Fruit fly (Drosophila melanogaster) whole organism, adult: ENCODE data around the gene Hsp68.

Experiments used
- CG11617 ChIP-seq: fragments of 200-800 bp; sonication (Bioruptor generic); optimal IDR thresholded peaks from 2 replicates; lab custom pipeline; 2017; ENCODE audit warnings: mild to moderate bottlenecking, missing biosample characterization, missing genetic modification reagents, missing genetic modification characterization
- CG12768 ChIP-seq: fragments of 200-800 bp; sonication (Bioruptor generic); optimal IDR thresholded peaks from 2 replicates; lab custom pipeline; 2017; ENCODE audit warnings: missing biosample characterization, missing genetic modification characterization, mild to moderate bottlenecking, moderate library complexity, missing genetic modification reagents
- CG14711 ChIP-seq: fragments of 200-800 bp; sonication (Bioruptor generic); optimal IDR thresholded peaks from 2 replicates; lab custom pipeline; 2018; ENCODE audit warnings: missing biosample characterization, mild to moderate bottlenecking, missing genetic modification characterization, moderate library complexity
- CG1620 ChIP-seq: fragments of 200-800 bp; sonication (Bioruptor generic); optimal IDR thresholded peaks from 2 replicates; lab custom pipeline; 2016; ENCODE audit warnings: missing biosample characterization, missing genetic modification characterization
- CG33017 ChIP-seq: fragments of 200-800 bp; sonication (Bioruptor generic); optimal IDR thresholded peaks from 2 replicates; lab custom pipeline; 2018; ENCODE audit warnings: missing biosample characterization, mild to moderate bottlenecking, missing genetic modification characterization, moderate library complexity
- CG5204 ChIP-seq: fragments of 200-800 bp; sonication (Bioruptor generic); optimal IDR thresholded peaks from 2 replicates; lab custom pipeline; 2016; ENCODE audit warnings: missing biosample characterization, missing genetic modification characterization
- CG7045 ChIP-seq: fragments of 200-800 bp; sonication (Bioruptor generic); optimal IDR thresholded peaks from 2 replicates; lab custom pipeline; 2017; ENCODE audit warnings: missing biosample characterization, mild to moderate bottlenecking, missing genetic modification characterization
- CG7101 ChIP-seq: fragments of 200-800 bp; sonication (Bioruptor generic); optimal IDR thresholded peaks from 2 replicates; lab custom pipeline; 2018; ENCODE audit warnings: missing biosample characterization, mild to moderate bottlenecking, missing genetic modification characterization, moderate library complexity
- Clk ChIP-seq: fragments of 200-800 bp; sonication (Bioruptor generic); optimal IDR thresholded peaks from 2 replicates; lab custom pipeline; 2017; ENCODE audit warnings: missing biosample characterization, missing genetic modification characterization
- Crg-1 ChIP-seq: fragments of 200-800 bp; sonication (Bioruptor generic); optimal IDR thresholded peaks from 2 replicates; lab custom pipeline; 2016; ENCODE audit warnings: missing biosample characterization, missing genetic modification characterization
- Hr96 ChIP-seq: fragments of 200-800 bp; sonication (Bioruptor generic); optimal IDR thresholded peaks from 2 replicates; lab custom pipeline; 2016; ENCODE audit warnings: missing biosample characterization, missing genetic modification characterization
- Mnt ChIP-seq: fragments of 200-800 bp; sonication (Bioruptor generic); optimal IDR thresholded peaks from 2 replicates; lab custom pipeline; 2016; ENCODE audit warnings: missing biosample characterization, mild to moderate bottlenecking, missing genetic modification characterization
- bab1 ChIP-seq: fragments of 200-800 bp; sonication (Bioruptor generic); optimal IDR thresholded peaks from 3 replicates; lab custom pipeline; 2019; ENCODE audit warnings: missing biosample characterization, mild to moderate bottlenecking, missing genetic modification characterization, moderate library complexity
- cic ChIP-seq: fragments of 200-800 bp; sonication (Bioruptor generic); optimal IDR thresholded peaks from 2 replicates; lab custom pipeline; 2017; ENCODE audit warnings: missing biosample characterization, mild to moderate bottlenecking, missing genetic modification characterization, moderate library complexity
- cnc ChIP-seq, 2 experiments: fragments of >200 bp; optimal IDR thresholded peaks; 2 replicates each; lab custom pipeline; 2017
- kay ChIP-seq: fragments of 200-800 bp; sonication (Bioruptor generic); peaks from one replicate; lab custom pipeline; 2016; ENCODE audit warnings: missing biosample characterization, missing genetic modification characterization, borderline replicate concordance
- ovo ChIP-seq: fragments of 200-800 bp; sonication (Bioruptor generic); optimal IDR thresholded peaks from 2 replicates; lab custom pipeline; 2016; ENCODE audit warnings: missing biosample characterization, missing genetic modification characterization
- pad ChIP-seq: fragments of 200-800 bp; sonication (Bioruptor generic); optimal IDR thresholded peaks from 3 replicates; lab custom pipeline; 2017; ENCODE audit warnings: missing biosample characterization, missing genetic modification characterization, mild to moderate bottlenecking, moderate library complexity, missing genetic modification reagents
- tj ChIP-seq: fragments of 200-800 bp; sonication (Bioruptor generic); optimal IDR thresholded peaks from 3 replicates; lab custom pipeline; 2017; ENCODE audit warnings: missing biosample characterization, mild to moderate bottlenecking, missing genetic modification characterization, moderate library complexity
- toe ChIP-seq: fragments of 200-800 bp; sonication (Bioruptor generic); optimal IDR thresholded peaks from 2 replicates; lab custom pipeline; 2016; ENCODE audit warnings: missing biosample characterization, missing genetic modification characterization

Gene Hsp68

DNA sequence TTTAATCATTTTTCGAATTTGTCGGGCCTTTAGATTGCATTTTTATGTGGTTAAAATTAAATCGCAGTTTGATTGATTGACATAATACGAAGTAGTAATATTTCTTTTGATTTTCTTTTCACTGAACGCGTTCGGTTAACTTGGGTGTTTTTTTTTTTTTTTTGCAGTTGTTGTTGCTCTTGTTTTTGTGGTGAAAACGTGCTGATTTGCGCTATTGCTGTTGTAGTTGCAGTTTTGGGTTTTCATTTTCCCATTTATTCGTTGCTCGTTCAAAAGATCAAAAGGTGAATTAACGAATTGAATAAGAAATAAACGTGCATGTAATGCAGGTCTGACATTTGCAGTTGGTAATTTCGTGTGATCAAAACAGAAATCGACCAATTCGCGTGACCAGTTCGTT lies 44.3 kb upstream of the Hsp68 start:
- no peak for TF ChIP-seq cnc (optimal IDR thresholded peaks at IDR 0.05; lab: Kevin White, UChicago)
- TF ChIP-seq CG11617 (GFP tag; lab: Kevin White, UChicago) = no peak
- TF ChIP-seq CG14711 (tag; lab: Kevin White, UChicago) = no peak
- TF ChIP-seq CG7101 (tag; lab: Kevin White, UChicago) = no peak
- TF ChIP-seq Hr96 (GFP tag; lab: Kevin White, UChicago) = no peak
- peak; percentile 71 for TF ChIP-seq tj (GFP tag; lab: Kevin White, UChicago)
- TF ChIP-seq cic (GFP tag; lab: Kevin White, UChicago) = no peak
- TF ChIP-seq CG12768 (GFP tag; lab: Kevin White, UChicago) = no peak

DNA sequence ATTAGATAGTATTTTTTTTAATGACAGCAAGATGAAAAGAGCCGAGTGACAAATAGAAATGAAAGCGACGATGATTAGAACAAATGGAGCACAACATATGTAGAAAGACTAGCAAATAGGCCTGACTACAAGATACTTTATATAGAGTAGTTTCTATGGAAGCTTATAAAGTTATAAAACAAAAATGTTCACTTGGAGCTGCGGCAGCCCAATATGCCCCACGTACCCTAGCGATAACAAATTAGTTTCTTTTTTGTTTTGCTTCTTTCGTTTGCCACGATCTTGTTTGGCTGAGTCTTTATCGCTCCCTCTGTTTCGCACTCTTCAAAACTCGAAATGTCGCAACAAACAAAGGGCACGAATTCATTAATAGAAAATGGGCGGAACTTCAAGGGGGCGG lies 43.6 kb upstream of the Hsp68 start:
- no peak for TF ChIP-seq Clk (GFP tag; lab: Kevin White, UChicago)

DNA sequence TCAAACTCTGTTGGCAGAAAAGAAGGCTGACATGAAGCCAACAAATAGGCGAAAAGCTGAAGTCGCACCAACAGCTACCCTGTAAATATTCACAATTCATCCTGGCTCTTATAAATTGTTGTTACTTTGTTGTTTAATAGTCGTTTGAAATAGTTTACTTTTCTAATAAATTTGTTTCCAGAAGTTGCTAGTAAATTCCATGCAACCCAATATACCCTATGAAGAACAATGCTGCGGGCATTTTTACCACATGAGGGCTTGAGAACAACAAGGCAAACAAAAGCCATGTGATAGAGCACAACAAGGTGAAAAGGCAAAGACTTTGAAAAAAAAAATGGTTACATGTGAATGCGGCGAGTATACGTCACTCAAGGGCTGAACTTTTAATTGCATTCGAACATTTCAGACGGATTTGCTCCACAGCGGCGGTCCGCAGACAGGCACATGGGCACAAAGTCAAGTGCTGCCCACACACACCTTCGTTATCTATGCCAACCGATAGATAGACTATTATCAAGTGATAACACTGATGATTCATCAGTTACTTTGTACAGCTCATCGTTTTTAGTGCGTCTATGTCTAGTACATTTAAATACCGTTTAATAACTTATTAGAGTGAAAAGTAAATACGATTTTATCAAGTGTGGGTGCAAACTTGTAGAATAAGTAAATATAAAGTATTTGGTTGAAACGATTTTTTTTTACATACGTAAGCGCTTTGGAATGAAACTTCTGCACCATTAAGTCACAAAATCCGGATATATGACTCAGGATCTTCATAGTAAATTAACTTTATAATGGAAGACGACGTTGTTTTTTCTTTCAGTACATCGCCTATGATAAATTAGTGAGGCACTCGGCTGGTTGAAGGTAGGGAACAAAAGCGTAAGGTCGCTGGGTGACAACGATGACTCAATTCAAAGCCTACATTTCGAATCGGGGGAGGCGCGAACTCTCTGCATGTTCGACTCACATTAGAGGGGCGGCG lies 42.2 kb upstream of the Hsp68 start:
- TF ChIP-seq CG14711 (tag; lab: Kevin White, UChicago) (peak; percentile 61), CG7045 (GFP tag; lab: Kevin White, UChicago) (no peak), toe (GFP tag; lab: Kevin White, UChicago) (no peak), cic (GFP tag; lab: Kevin White, UChicago) (peak; percentile 36), CG33017 (tag; lab: Kevin White, UChicago) (peak; percentile 61), CG11617 (GFP tag; lab: Kevin White, UChicago) (peak; percentile 47), ovo (no peak), Clk (GFP tag; lab: Kevin White, UChicago) (no peak), Hr96 (GFP tag; lab: Kevin White, UChicago) (no peak), CG7101 (tag; lab: Kevin White, UChicago) (peak; percentile 58), CG5204 (GFP tag; lab: Kevin White, UChicago) (peak; percentile 10), pad (GFP tag; lab: Kevin White, UChicago) (no peak), Crg-1 (no peak), kay (GFP tag; lab: Kevin White, UChicago) (peak; percentile 82), Mnt (peak; percentile 43), tj (GFP tag; lab: Kevin White, UChicago) (no peak), bab1 (no peak), cnc (optimal IDR thresholded peaks at IDR 0.05; lab: Kevin White, UChicago) (no peak), CG12768 (GFP tag; lab: Kevin White, UChicago) (peak; percentile 2)

DNA sequence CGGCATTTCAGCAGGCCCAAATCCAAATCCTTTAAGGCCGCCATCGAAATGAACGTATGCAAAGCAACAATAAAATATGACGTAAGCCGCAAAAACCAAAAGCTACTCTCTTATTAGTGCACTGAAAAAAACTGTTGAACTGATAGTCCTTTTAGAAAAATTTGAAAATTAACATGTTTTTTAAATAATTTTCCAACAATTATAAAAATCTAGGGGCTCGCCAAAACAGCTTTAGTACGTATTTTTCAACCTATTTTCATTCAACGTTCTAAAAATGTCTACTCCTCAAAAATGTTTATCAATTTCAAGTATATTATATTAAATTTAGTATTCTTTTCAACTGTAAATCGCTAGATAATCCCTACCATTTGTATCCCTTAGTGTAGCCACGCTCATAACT lies 36.3 kb upstream of the Hsp68 start:
- no peak for TF ChIP-seq CG12768 (GFP tag; lab: Kevin White, UChicago)
- no peak for TF ChIP-seq Crg-1
- TF ChIP-seq Clk (GFP tag; lab: Kevin White, UChicago) = no peak
- TF ChIP-seq Hr96 (GFP tag; lab: Kevin White, UChicago) = no peak
- no peak for TF ChIP-seq bab1
- TF ChIP-seq cic (GFP tag; lab: Kevin White, UChicago) = no peak
- no peak for TF ChIP-seq CG33017 (tag; lab: Kevin White, UChicago)
- TF ChIP-seq tj (GFP tag; lab: Kevin White, UChicago) = no peak
- no peak for TF ChIP-seq Mnt
- TF ChIP-seq CG7101 (tag; lab: Kevin White, UChicago) = no peak
- TF ChIP-seq CG11617 (GFP tag; lab: Kevin White, UChicago) = no peak
- TF ChIP-seq CG1620 (GFP tag; lab: Kevin White, UChicago) = no peak
- TF ChIP-seq toe (GFP tag; lab: Kevin White, UChicago) = no peak
- TF ChIP-seq CG7045 (GFP tag; lab: Kevin White, UChicago) = no peak
- TF ChIP-seq cnc (optimal IDR thresholded peaks at IDR 0.05; lab: Kevin White, UChicago) = no peak

DNA sequence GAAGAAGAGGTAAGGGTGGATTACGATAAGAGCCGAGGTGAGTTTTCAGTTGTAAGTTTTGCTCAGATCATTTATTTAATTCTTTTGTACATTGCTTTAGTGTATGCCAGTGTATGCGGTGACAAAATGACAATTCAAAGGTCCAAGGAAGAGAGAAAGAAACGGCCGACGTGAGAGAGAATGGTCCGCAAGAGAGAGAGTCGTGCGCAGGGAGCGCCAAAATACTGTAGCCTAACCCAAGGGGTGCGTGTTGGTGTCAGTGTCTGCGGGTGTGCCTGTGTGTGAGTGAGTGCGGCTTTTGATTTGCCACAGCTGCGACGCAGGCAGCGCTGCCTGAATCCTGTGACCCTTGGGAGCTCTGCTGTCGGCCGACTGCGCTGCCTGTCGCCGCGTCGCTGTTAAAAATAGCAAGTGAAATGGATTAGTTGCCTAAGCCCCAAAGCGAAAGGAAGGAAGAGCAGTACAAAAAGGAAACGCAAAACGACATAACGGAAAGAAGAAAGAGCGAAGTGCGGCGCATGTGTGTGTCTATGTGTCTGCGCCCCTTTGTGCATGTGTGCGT lies 35.6 kb upstream of the Hsp68 start:
- TF ChIP-seq ovo = no peak
- no peak for TF ChIP-seq CG12768 (GFP tag; lab: Kevin White, UChicago)
- TF ChIP-seq CG11617 (GFP tag; lab: Kevin White, UChicago) = no peak
- TF ChIP-seq CG14711 (tag; lab: Kevin White, UChicago) = no peak
- TF ChIP-seq CG7045 (GFP tag; lab: Kevin White, UChicago) = no peak
- TF ChIP-seq cnc (optimal IDR thresholded peaks at IDR 0.05; lab: Kevin White, UChicago) = no peak
- TF ChIP-seq cic (GFP tag; lab: Kevin White, UChicago) = no peak
- no peak for TF ChIP-seq CG1620 (GFP tag; lab: Kevin White, UChicago)
- no peak for TF ChIP-seq CG7101 (tag; lab: Kevin White, UChicago)
- TF ChIP-seq tj (GFP tag; lab: Kevin White, UChicago) = no peak
- no peak for TF ChIP-seq CG33017 (tag; lab: Kevin White, UChicago)

DNA sequence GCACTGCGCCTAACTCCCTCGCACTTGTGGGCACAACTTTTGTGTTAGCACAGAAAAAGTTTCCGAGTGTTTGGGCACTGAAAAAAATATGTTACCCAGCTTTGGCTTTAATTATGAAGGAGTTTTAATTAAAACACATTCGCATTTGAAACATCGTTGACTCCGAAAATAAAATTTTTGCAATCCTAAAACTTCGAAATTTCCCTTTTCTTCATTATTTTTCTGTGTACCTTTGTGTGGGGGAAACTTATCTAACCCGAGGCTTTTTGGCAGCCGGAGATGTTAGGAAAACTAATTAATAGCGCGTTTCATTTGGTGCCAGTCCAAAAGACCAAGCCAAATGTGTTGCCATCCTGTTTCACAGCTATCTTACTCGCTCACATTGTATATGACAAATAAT lies 34.5 kb upstream of the Hsp68 start:
- TF ChIP-seq cnc (optimal IDR thresholded peaks at IDR 0.05; lab: Kevin White, UChicago) = no peak
- no peak for TF ChIP-seq toe (GFP tag; lab: Kevin White, UChicago)
- no peak for TF ChIP-seq ovo
- TF ChIP-seq CG12768 (GFP tag; lab: Kevin White, UChicago) = no peak
- no peak for TF ChIP-seq cic (GFP tag; lab: Kevin White, UChicago)
- TF ChIP-seq pad (GFP tag; lab: Kevin White, UChicago) = no peak
- TF ChIP-seq CG11617 (GFP tag; lab: Kevin White, UChicago) = no peak
- no peak for TF ChIP-seq Hr96 (GFP tag; lab: Kevin White, UChicago)
- TF ChIP-seq CG7045 (GFP tag; lab: Kevin White, UChicago) = no peak
- TF ChIP-seq Crg-1 = no peak
- TF ChIP-seq Clk (GFP tag; lab: Kevin White, UChicago) = no peak
